Fruit fly (Drosophila melanogaster) whole organism, embryonic: ENCODE data around the gene CG2182.

Experiments
- Atf-2 ChIP-seq: fragments of 200-800 bp; sonication (Bioruptor generic); optimal IDR thresholded peaks from 2 replicates; lab custom pipeline; 2016; ENCODE audit warnings: missing biosample characterization, missing genetic modification characterization
- Blimp-1 ChIP-seq: fragments of 200-800 bp; sonication (Bioruptor generic); optimal IDR thresholded peaks from 3 replicates; lab custom pipeline; 2018; ENCODE audit warnings: missing biosample characterization, missing genetic modification characterization, mild to moderate bottlenecking, moderate library complexity, missing genetic modification reagents
- CG11696 ChIP-seq: fragments of 200-800 bp; sonication (Bioruptor generic); IDR thresholded peaks from 2 replicates; pipeline ENCODE4 v1.3.6; 2022; ENCODE audit warnings: missing biosample characterization, missing genetic modification characterization
- CG12219 ChIP-seq: fragments of 200-800 bp; sonication (Bioruptor generic); optimal IDR thresholded peaks from 3 replicates; lab custom pipeline; 2018; ENCODE audit warnings: missing biosample characterization, mild to moderate bottlenecking, missing genetic modification characterization
- CG15514 ChIP-seq: fragments of 200-800 bp; sonication (Bioruptor generic); optimal IDR thresholded peaks from 3 replicates; lab custom pipeline; 2017; ENCODE audit warnings: missing biosample characterization, missing genetic modification characterization, mild to moderate bottlenecking, moderate library complexity, missing genetic modification reagents
- CG1603 ChIP-seq: fragments of 200-800 bp; sonication (Bioruptor generic); optimal IDR thresholded peaks from 2 replicates; lab custom pipeline; 2019; ENCODE audit warnings: missing biosample characterization, mild to moderate bottlenecking, missing genetic modification characterization, moderate library complexity
- CG1647 ChIP-seq: fragments of 200-800 bp; sonication (Bioruptor generic); optimal IDR thresholded peaks from 3 replicates; lab custom pipeline; 2016; ENCODE audit warnings: missing biosample characterization, missing genetic modification characterization
- CG16863 ChIP-seq: fragments of 200-800 bp; sonication (Bioruptor generic); optimal IDR thresholded peaks from 3 replicates; lab custom pipeline; 2016; ENCODE audit warnings: missing biosample characterization, missing genetic modification characterization
- CG17385 ChIP-seq: fragments of 200-800 bp; sonication (Bioruptor generic); optimal IDR thresholded peaks from 3 replicates; lab custom pipeline; 2018; ENCODE audit warnings: missing biosample characterization, mild to moderate bottlenecking, missing genetic modification characterization
- CG30403 ChIP-seq: fragments of 200-800 bp; sonication (Bioruptor generic); optimal IDR thresholded peaks from 3 replicates; lab custom pipeline; 2016; ENCODE audit warnings: missing biosample characterization, missing genetic modification characterization
- CG32532 ChIP-seq: fragments of 200-800 bp; sonication (Bioruptor generic); IDR thresholded peaks from 2 replicates; pipeline ENCODE4 v1.3.6; 2022; ENCODE audit warnings: missing biosample characterization, missing genetic modification characterization
- CG42726 ChIP-seq: fragments of 200-800 bp; sonication (Bioruptor generic); IDR thresholded peaks from 2 replicates; pipeline ENCODE4 v1.3.6; 2022; ENCODE audit warnings: missing biosample characterization, missing genetic modification characterization; ENCODE audit not compliant: partially characterized antibody
- CG4360 ChIP-seq: fragments of 200-800 bp; sonication (Bioruptor generic); IDR thresholded peaks from 2 replicates; pipeline ENCODE4 v1.3.6; 2022; ENCODE audit warnings: missing biosample characterization, missing genetic modification characterization
- CG6272 ChIP-seq: fragments of 200-800 bp; sonication (Bioruptor generic); IDR thresholded peaks from 2 replicates; pipeline ENCODE4 v1.3.6; 2022; ENCODE audit warnings: missing biosample characterization, missing genetic modification characterization
- CG7372 ChIP-seq: fragments of 200-800 bp; sonication (Bioruptor generic); IDR thresholded peaks from 2 replicates; pipeline ENCODE4 v1.3.6; 2022; ENCODE audit warnings: missing biosample characterization, missing genetic modification characterization
- CG8944 ChIP-seq: fragments of 200-800 bp; sonication (Bioruptor generic); optimal IDR thresholded peaks from 3 replicates; lab custom pipeline; 2016; ENCODE audit warnings: missing biosample characterization, missing genetic modification characterization
- CG9215 ChIP-seq: fragments of 200-800 bp; sonication (Bioruptor generic); IDR thresholded peaks from 2 replicates; pipeline ENCODE4 v1.3.6; 2022; ENCODE audit warnings: missing biosample characterization, missing genetic modification characterization
- D ChIP-seq, 2 experiments: fragments of 200-800 bp in 1 of 2; fragments of >200 bp in 1 of 2; sonication (Bioruptor generic) in 1 of 2; optimal IDR thresholded peaks; 2 replicates in 1 of 2; 3 replicates in 1 of 2; lab custom pipeline; 2017; ENCODE audit warnings: mild to moderate bottlenecking in 1 of 2, missing biosample characterization in 1 of 2, missing genetic modification characterization in 1 of 2, missing genetic modification reagents in 1 of 2
- D19A ChIP-seq: fragments of 200-800 bp; optimal IDR thresholded peaks from 3 replicates; lab custom pipeline; 2019; ENCODE audit warnings: missing biosample characterization, mild to moderate bottlenecking, missing genetic modification characterization, moderate library complexity
- Dfd ChIP-seq, 2 experiments: fragments of >200 bp; optimal IDR thresholded peaks; 2 replicates each; lab custom pipeline; 2017; ENCODE audit warnings: missing biosample characterization in 2 of 2, missing genetic modification characterization in 2 of 2
- Elba2 ChIP-seq: fragments of 200-800 bp; sonication (Bioruptor generic); optimal IDR thresholded peaks from 3 replicates; lab custom pipeline; 2016; ENCODE audit warnings: missing biosample characterization, missing genetic modification characterization
- Ets65A ChIP-seq: fragments of 200-800 bp; sonication (Bioruptor generic); peaks from one replicate; lab custom pipeline; 2016; ENCODE audit warnings: missing biosample characterization, missing genetic modification characterization
- Ets97D ChIP-seq: fragments of 200-800 bp; sonication (Bioruptor generic); optimal IDR thresholded peaks from 3 replicates; lab custom pipeline; 2016; ENCODE audit warnings: missing biosample characterization, missing genetic modification characterization
- H2.0 ChIP-seq: fragments of 200-800 bp; sonication (Bioruptor generic); IDR thresholded peaks from 2 replicates; pipeline ENCODE4 v1.3.6; 2022; ENCODE audit warnings: missing biosample characterization, missing genetic modification characterization
- Hr3 ChIP-seq: fragments of 200-800 bp; sonication (Bioruptor generic); optimal IDR thresholded peaks from 3 replicates; lab custom pipeline; 2016; ENCODE audit warnings: missing biosample characterization, missing genetic modification characterization
- Jarid2 ChIP-seq: fragments of 200-800 bp; sonication (Bioruptor generic); optimal IDR thresholded peaks from 3 replicates; lab custom pipeline; 2017; ENCODE audit warnings: mild to moderate bottlenecking, missing biosample characterization, missing genetic modification reagents, missing genetic modification characterization
- MBD-R2 ChIP-seq: fragments of 200-800 bp; sonication (Bioruptor generic); IDR thresholded peaks from 2 replicates; pipeline ENCODE4 v1.3.6; 2022; ENCODE audit warnings: missing biosample characterization, missing genetic modification characterization
- MESR4 ChIP-seq: fragments of 200-800 bp; sonication (Bioruptor generic); optimal IDR thresholded peaks from 2 replicates; lab custom pipeline; 2018; ENCODE audit warnings: missing biosample characterization, mild to moderate bottlenecking, missing genetic modification characterization, moderate library complexity
- Med ChIP-seq: fragments of 200-800 bp; sonication (Bioruptor generic); peaks from one replicate; lab custom pipeline; 2016; ENCODE audit warnings: missing biosample characterization, missing genetic modification characterization, mild to moderate bottlenecking, inconsistent platforms, moderate library complexity
- PHDP ChIP-seq: fragments of 200-800 bp; sonication (Bioruptor generic); optimal IDR thresholded peaks from 3 replicates; lab custom pipeline; 2018; ENCODE audit warnings: missing biosample characterization, mild to moderate bottlenecking, missing genetic modification characterization, moderate library complexity
- Ravus ChIP-seq: fragments of 200-800 bp; sonication (Bioruptor generic); IDR thresholded peaks from 2 replicates; pipeline ENCODE4 v1.3.6; 2022; ENCODE audit warnings: missing biosample characterization, missing genetic modification characterization
- Side ChIP-seq: fragments of 200-800 bp; sonication (Bioruptor generic); optimal IDR thresholded peaks from 2 replicates; lab custom pipeline; 2016; ENCODE audit warnings: missing biosample characterization, missing genetic modification characterization
- ato ChIP-seq: fragments of 200-800 bp; sonication (Bioruptor generic); IDR thresholded peaks from 2 replicates; pipeline ENCODE4 v1.3.6; 2022; ENCODE audit warnings: missing biosample characterization, missing genetic modification characterization; ENCODE audit not compliant: partially characterized antibody
- chn ChIP-seq: fragments of 200-800 bp; sonication (Bioruptor generic); optimal IDR thresholded peaks from 2 replicates; lab custom pipeline; 2016; ENCODE audit warnings: missing biosample characterization, missing genetic modification characterization
- ci ChIP-seq: fragments of 200-800 bp; sonication (Bioruptor generic); IDR thresholded peaks from 3 replicates; pipeline ENCODE4 v1.3.6; 2022; ENCODE audit warnings: missing biosample characterization, missing genetic modification characterization
- danr ChIP-seq: fragments of 200-800 bp; sonication (Bioruptor generic); IDR thresholded peaks from 2 replicates; pipeline ENCODE4 v1.3.6; 2022; ENCODE audit warnings: missing biosample characterization, missing genetic modification characterization
- fu2 ChIP-seq: fragments of 200-800 bp; sonication (Bioruptor generic); optimal IDR thresholded peaks from 2 replicates; lab custom pipeline; 2016; ENCODE audit warnings: missing biosample characterization, missing genetic modification characterization
- h ChIP-seq: fragments of >200 bp; optimal IDR thresholded peaks from 2 replicates; lab custom pipeline; 2017
- her ChIP-seq: fragments of 200-800 bp; sonication (Bioruptor generic); optimal IDR thresholded peaks from 2 replicates; lab custom pipeline; 2016; ENCODE audit warnings: missing biosample characterization, missing genetic modification characterization
- kah ChIP-seq: fragments of 200-800 bp; sonication (Bioruptor generic); optimal IDR thresholded peaks from 2 replicates; lab custom pipeline; 2018; ENCODE audit warnings: missing biosample characterization, mild to moderate bottlenecking, missing genetic modification characterization
- nau ChIP-seq: fragments of 200-800 bp; sonication (Bioruptor generic); optimal IDR thresholded peaks from 3 replicates; lab custom pipeline; 2017; ENCODE audit warnings: missing biosample characterization, mild to moderate bottlenecking, missing genetic modification characterization, missing genetic modification reagents
- p53 ChIP-seq: fragments of 200-800 bp; sonication (Bioruptor generic); optimal IDR thresholded peaks from 2 replicates; lab custom pipeline; 2016; ENCODE audit warnings: missing biosample characterization, missing genetic modification characterization
- sens ChIP-seq: fragments of 200-800 bp; sonication (Bioruptor generic); peaks from one replicate; lab custom pipeline; 2016; ENCODE audit warnings: missing biosample characterization, missing genetic modification characterization
- stwl ChIP-seq: fragments of 200-800 bp; sonication (Bioruptor generic); optimal IDR thresholded peaks from 3 replicates; lab custom pipeline; 2018; ENCODE audit warnings: missing biosample characterization, mild to moderate bottlenecking, missing genetic modification characterization, moderate library complexity
- unpg ChIP-seq: fragments of 200-800 bp; sonication (Bioruptor generic); optimal IDR thresholded peaks from 3 replicates; lab custom pipeline; 2018; ENCODE audit warnings: missing biosample characterization, mild to moderate bottlenecking, missing genetic modification characterization, moderate library complexity
- zfh2 ChIP-seq: fragments of 200-800 bp; sonication (Bioruptor generic); optimal IDR thresholded peaks from 2 replicates; lab custom pipeline; 2016; ENCODE audit warnings: missing biosample characterization, missing genetic modification characterization

The CG2182 gene

dm6 chr3R:5648569-5649476, 10.9 kb downstream of the CG2182 start, which contains the start of the genes MTA1-like and Sec23 (continued):
- TF ChIP-seq Elba2 (GFP tag; lab: Kevin White, UChicago) = peak; percentile 82
- TF ChIP-seq h (lab: Kevin White, UChicago) = no peak
- TF ChIP-seq CG17385 (GFP tag; lab: Kevin White, UChicago) = peak; percentile 29
- TF ChIP-seq MBD-R2 (GFP tag; lab: Robert Waterston, UW) = peak; percentile 22; the same call in 1 of the 2 replicates
- TF ChIP-seq Hr3 = peak; percentile 75
- peak; percentile 29 for TF ChIP-seq unpg (GFP tag; lab: Kevin White, UChicago)
- TF ChIP-seq D19A = peak; percentile 36

DNA sequence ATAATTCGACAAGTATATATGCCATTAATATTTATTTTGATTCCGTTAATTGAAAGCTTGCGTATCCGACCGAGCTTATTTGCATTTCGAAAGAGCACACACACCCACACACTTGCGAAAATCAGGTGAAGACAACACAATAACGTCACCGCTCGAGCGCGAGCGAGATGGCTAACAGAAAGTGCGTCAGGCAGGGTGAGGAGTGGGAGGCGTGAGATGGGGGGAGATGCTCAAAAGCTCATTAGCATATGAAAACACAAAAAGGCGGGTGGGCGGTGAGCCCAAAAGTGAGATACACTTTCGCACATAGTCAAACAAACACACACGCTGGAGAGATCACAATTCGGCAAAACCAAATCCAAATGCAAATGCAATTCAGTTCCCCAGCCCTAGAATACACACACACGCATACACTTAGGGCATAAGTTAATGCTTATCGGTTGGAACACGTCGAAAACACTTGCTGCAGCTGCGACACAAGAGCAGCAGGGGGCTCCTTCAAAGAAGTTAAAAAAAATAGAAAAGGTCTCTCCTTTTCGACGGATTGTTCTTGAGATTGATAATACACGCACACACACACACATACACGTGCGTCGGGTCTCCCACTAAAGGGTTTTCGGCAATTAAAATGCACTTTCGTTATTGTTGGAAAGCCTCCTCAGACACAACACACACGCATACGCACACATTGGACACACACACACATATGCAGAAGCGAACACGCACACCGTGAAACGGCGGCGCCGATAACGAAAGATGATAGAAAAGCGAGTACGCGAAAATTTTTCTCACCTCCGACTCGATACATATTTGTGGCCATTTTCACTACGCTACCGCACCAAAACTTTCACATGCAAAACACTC, 11.8 kb downstream of the CG2182 start:
- TF ChIP-seq zfh2 (GFP tag; lab: Kevin White, UChicago) (no peak), stwl (tag; lab: Kevin White, UChicago) (no peak), Ets65A (GFP tag; lab: Kevin White, UChicago) (peak; percentile 50), MESR4 (peak; percentile 86), Ravus (no peak), danr (no peak), CG8944 (no peak), CG42726 (GFP tag; lab: Robert Waterston, UW) (no peak), p53 (no peak), Side (GFP tag; lab: Kevin White, UChicago) (no peak), Blimp-1 (GFP tag; lab: Kevin White, UChicago) (peak; percentile 16), Med (GFP tag; lab: Kevin White, UChicago) (peak; percentile 79), Ets97D (GFP tag; lab: Kevin White, UChicago) (no peak), CG15514 (GFP tag; lab: Kevin White, UChicago) (no peak), ci (no peak), fu2 (GFP tag; lab: Kevin White, UChicago) (no peak), H2.0 (GFP tag; lab: Robert Waterston, UW) (no peak), CG7372 (no peak), CG32532 (GFP tag; lab: Robert Waterston, UW) (no peak), Jarid2 (no peak), Atf-2 (GFP tag; lab: Kevin White, UChicago) (no peak), ato (no peak), sens (GFP tag; lab: Kevin White, UChicago) (peak; percentile 19), D (optimal IDR thresholded peaks at IDR 0.05; lab: Kevin White, UChicago) (peak; percentile 46), D (GFP tag; optimal IDR thresholded peaks at IDR 0.05; lab: Kevin White, UChicago) (no peak), PHDP (tag; lab: Kevin White, UChicago) (no peak), chn (GFP tag; lab: Kevin White, UChicago) (no peak), kah (GFP tag; lab: Kevin White, UChicago) (peak; percentile 20), CG9215 (no peak), CG1647 (GFP tag; lab: Kevin White, UChicago) (no peak), nau (GFP tag; lab: Kevin White, UChicago) (no peak), CG16863 (GFP tag; lab: Kevin White, UChicago) (no peak), CG1603 (tag; lab: Kevin White, UChicago) (no peak), her (GFP tag; lab: Kevin White, UChicago) (no peak), CG6272 (GFP tag; lab: Robert Waterston, UW) (no peak), CG12219 (GFP tag; lab: Kevin White, UChicago) (no peak), CG4360 (no peak), Dfd (GFP tag; optimal IDR thresholded peaks at IDR 0.05; lab: Kevin White, UChicago) (no peak), CG11696 (no peak), CG30403 (GFP tag; lab: Kevin White, UChicago) (no peak)
